Worm (Caenorhabditis elegans): ENCODE data around the gene C53B7.3.

DNA sequence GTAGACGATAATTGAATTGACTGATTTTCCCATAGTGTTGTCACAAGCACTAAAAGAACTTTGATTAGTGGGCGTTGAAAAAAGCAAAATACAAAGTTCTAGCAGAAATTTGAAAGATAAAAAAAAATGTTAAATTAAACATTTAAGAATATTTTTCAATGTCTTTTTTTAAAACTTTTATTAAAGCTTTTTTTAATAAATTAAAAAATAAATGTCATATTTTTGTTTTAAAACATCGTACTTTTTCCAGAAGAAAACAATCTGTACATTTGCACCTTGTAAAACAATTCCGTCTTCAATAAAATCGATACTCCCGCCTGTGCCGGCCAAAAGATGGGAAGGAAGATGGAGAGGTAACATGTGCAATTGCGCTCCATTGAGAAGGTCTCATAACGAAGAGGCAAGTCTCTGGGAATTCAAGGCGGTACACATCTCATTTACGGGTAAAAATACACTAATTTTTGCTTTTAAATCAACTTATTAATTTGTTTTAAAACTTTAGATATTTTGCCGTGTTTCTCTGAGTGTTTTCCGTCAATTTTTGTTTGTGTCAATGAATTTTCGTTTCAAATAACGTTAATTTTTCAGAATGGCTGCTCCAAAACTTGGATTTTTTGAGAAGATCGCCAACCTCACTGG, 3.8 kb upstream of the C53B7.3 start, which contains the start of the genes glr-6 and asg-2:
- TF ChIP-seq him-1 (tag; optimal IDR thresholded peaks at IDR 0.05) (peak; percentile 22), dao-5 (tag; optimal IDR thresholded peaks at IDR 0.05) (no peak), W03F9.2 (tag; optimal IDR thresholded peaks at IDR 0.05) (peak; percentile 55)
